Fruit fly (Drosophila melanogaster) whole organism, embryonic: ENCODE measurements around the gene CG13248.

Source experiments
- ATbp ChIP-seq: fragments of 200-800 bp; sonication (Bioruptor generic); optimal IDR thresholded peaks from 2 replicates; lab custom pipeline; 2017; ENCODE audit warnings: missing biosample characterization, mild to moderate bottlenecking, missing genetic modification characterization, missing genetic modification reagents
- Bdp1 ChIP-seq: fragments of 200-800 bp; sonication (Bioruptor generic); optimal IDR thresholded peaks from 3 replicates; lab custom pipeline; 2016; ENCODE audit warnings: missing biosample characterization, missing genetic modification characterization
- CG10462 ChIP-seq: fragments of 200-800 bp; sonication (Bioruptor generic); optimal IDR thresholded peaks from 2 replicates; lab custom pipeline; 2016; ENCODE audit warnings: missing biosample characterization, missing genetic modification characterization
- CG10959 ChIP-seq: fragments of 200-800 bp; sonication (Bioruptor generic); IDR thresholded peaks from 2 replicates; pipeline ENCODE4 v1.3.6; 2022; ENCODE audit warnings: missing biosample characterization, missing genetic modification characterization
- CG13287 ChIP-seq: fragments of 200-800 bp; sonication (Bioruptor generic); IDR thresholded peaks from 2 replicates; pipeline ENCODE4 v1.3.6; 2022; ENCODE audit warnings: missing biosample characterization, missing genetic modification characterization; ENCODE audit not compliant: partially characterized antibody
- CG13424 ChIP-seq: fragments of 200-800 bp; sonication (Bioruptor generic); optimal IDR thresholded peaks from 2 replicates; lab custom pipeline; 2019; ENCODE audit warnings: missing biosample characterization, mild to moderate bottlenecking, missing genetic modification characterization, moderate library complexity
- CG1529 ChIP-seq: fragments of 200-800 bp; sonication (Bioruptor generic); optimal IDR thresholded peaks from 3 replicates; lab custom pipeline; 2018; ENCODE audit warnings: missing biosample characterization, missing genetic modification characterization
- CG1602 ChIP-seq: fragments of 200-800 bp; sonication (Bioruptor generic); optimal IDR thresholded peaks from 3 replicates; lab custom pipeline; 2016; ENCODE audit warnings: missing biosample characterization, missing genetic modification characterization
- CG17186 ChIP-seq: fragments of 200-800 bp; sonication (Bioruptor generic); optimal IDR thresholded peaks from 3 replicates; lab custom pipeline; 2017; ENCODE audit warnings: missing biosample characterization, missing genetic modification reagents, missing genetic modification characterization
- CG18599 ChIP-seq: fragments of 200-800 bp; sonication (Bioruptor generic); optimal IDR thresholded peaks from 3 replicates; lab custom pipeline; 2017; ENCODE audit warnings: missing biosample characterization, missing genetic modification characterization, mild to moderate bottlenecking, moderate library complexity, missing genetic modification reagents
- CG32767 ChIP-seq: fragments of 200-800 bp; sonication (Bioruptor generic); IDR thresholded peaks from 2 replicates; pipeline ENCODE4 v1.3.6; 2022; ENCODE audit warnings: missing biosample characterization, missing genetic modification characterization
- CG4617 ChIP-seq: fragments of 200-800 bp; sonication (Bioruptor generic); optimal IDR thresholded peaks from 3 replicates; lab custom pipeline; 2016; ENCODE audit warnings: missing biosample characterization, missing genetic modification characterization, borderline replicate concordance
- CG6254 ChIP-seq: fragments of 200-800 bp; sonication (Bioruptor generic); optimal IDR thresholded peaks from 3 replicates; lab custom pipeline; 2017; ENCODE audit warnings: mild to moderate bottlenecking, missing biosample characterization, missing genetic modification reagents, missing genetic modification characterization
- CG7357 ChIP-seq: fragments of 200-800 bp; sonication (Bioruptor generic); IDR thresholded peaks from 3 replicates; pipeline ENCODE4 v1.3.6; 2022; ENCODE audit warnings: missing biosample characterization, missing genetic modification characterization
- CG7963 ChIP-seq: fragments of 200-800 bp; sonication (Bioruptor generic); IDR thresholded peaks from 3 replicates; pipeline ENCODE4 v1.3.6; 2022; ENCODE audit warnings: missing biosample characterization, missing genetic modification characterization; ENCODE audit not compliant: partially characterized antibody
- CG8290 ChIP-seq, 3 experiments: fragments of 200-800 bp; sonication (Bioruptor generic); optimal IDR thresholded peaks; 2 replicates each; lab custom pipeline; 2016 to 2019; ENCODE audit warnings: missing biosample characterization in 3 of 3, missing genetic modification characterization in 3 of 3, mild to moderate bottlenecking in 2 of 3, moderate library complexity in 1 of 3
- CG8478 ChIP-seq: fragments of >200 bp; optimal IDR thresholded peaks from 2 replicates; lab custom pipeline; 2018
- CG9609 ChIP-seq: fragments of 200-800 bp; sonication (Bioruptor generic); optimal IDR thresholded peaks from 3 replicates; lab custom pipeline; 2016; ENCODE audit warnings: missing biosample characterization, missing genetic modification characterization
- CHES-1-like ChIP-seq: fragments of 200-800 bp; sonication (Bioruptor generic); optimal IDR thresholded peaks from 2 replicates; lab custom pipeline; 2016; ENCODE audit warnings: missing biosample characterization, missing genetic modification characterization
- Dfd ChIP-seq, 2 experiments: fragments of >200 bp; optimal IDR thresholded peaks; 2 replicates each; lab custom pipeline; 2017; ENCODE audit warnings: missing biosample characterization in 2 of 2, missing genetic modification characterization in 2 of 2
- Dip3 ChIP-seq: fragments of 200-800 bp; sonication (Bioruptor generic); optimal IDR thresholded peaks from 3 replicates; lab custom pipeline; 2016; ENCODE audit warnings: missing biosample characterization, missing genetic modification characterization
- E2f2 ChIP-seq: fragments of 200-800 bp; sonication (Bioruptor generic); IDR thresholded peaks from 2 replicates; pipeline ENCODE4 v1.3.6; 2022; ENCODE audit warnings: missing biosample characterization, missing genetic modification characterization
- HLH4C ChIP-seq: fragments of 200-800 bp; sonication (Bioruptor generic); IDR thresholded peaks from 3 replicates; pipeline ENCODE4 v1.3.6; 2022; ENCODE audit warnings: missing biosample characterization, missing genetic modification characterization; ENCODE audit not compliant: partially characterized antibody
- Hmr ChIP-seq: fragments of 200-800 bp; sonication (Bioruptor generic); optimal IDR thresholded peaks from 3 replicates; lab custom pipeline; 2017; ENCODE audit warnings: mild to moderate bottlenecking, missing biosample characterization, missing genetic modification reagents, missing genetic modification characterization
- Hr3 ChIP-seq: fragments of 200-800 bp; sonication (Bioruptor generic); optimal IDR thresholded peaks from 3 replicates; lab custom pipeline; 2016; ENCODE audit warnings: missing biosample characterization, missing genetic modification characterization
- MBD-R2 ChIP-seq: fragments of 200-800 bp; sonication (Bioruptor generic); IDR thresholded peaks from 2 replicates; pipeline ENCODE4 v1.3.6; 2022; ENCODE audit warnings: missing biosample characterization, missing genetic modification characterization
- MESR4 ChIP-seq: fragments of 200-800 bp; sonication (Bioruptor generic); optimal IDR thresholded peaks from 2 replicates; lab custom pipeline; 2018; ENCODE audit warnings: missing biosample characterization, mild to moderate bottlenecking, missing genetic modification characterization, moderate library complexity
- Max ChIP-seq: fragments of 200-800 bp; sonication (Bioruptor generic); optimal IDR thresholded peaks from 2 replicates; lab custom pipeline; 2016; ENCODE audit warnings: missing biosample characterization, mild to moderate bottlenecking, missing genetic modification characterization
- NC2α ChIP-seq: fragments of 200-800 bp; sonication (Bioruptor generic); optimal IDR thresholded peaks from 2 replicates; lab custom pipeline; 2016; ENCODE audit warnings: missing biosample characterization, missing genetic modification characterization
- Neu2 ChIP-seq: fragments of 200-800 bp; sonication (Bioruptor generic); optimal IDR thresholded peaks from 3 replicates; lab custom pipeline; 2016; ENCODE audit warnings: missing biosample characterization, missing genetic modification characterization, borderline replicate concordance
- Spps ChIP-seq: fragments of 200-800 bp; sonication (Bioruptor generic); optimal IDR thresholded peaks from 2 replicates; lab custom pipeline; 2018; ENCODE audit warnings: missing biosample characterization, mild to moderate bottlenecking, missing genetic modification characterization
- Sry-δ ChIP-seq: fragments of 200-800 bp; sonication (Bioruptor generic); optimal IDR thresholded peaks from 2 replicates; lab custom pipeline; 2016; ENCODE audit warnings: missing biosample characterization, missing genetic modification characterization
- ac ChIP-seq: fragments of 200-800 bp; sonication (Bioruptor generic); optimal IDR thresholded peaks from 3 replicates; lab custom pipeline; 2017; ENCODE audit warnings: missing biosample characterization, mild to moderate bottlenecking, missing genetic modification characterization
- bcd ChIP-seq: fragments of 200-800 bp; sonication (Bioruptor generic); optimal IDR thresholded peaks from 2 replicates; lab custom pipeline; 2017; ENCODE audit warnings: missing biosample characterization, mild to moderate bottlenecking, missing genetic modification characterization
- bowl ChIP-seq: fragments of 200-800 bp; sonication (Bioruptor generic); IDR thresholded peaks from 2 replicates; pipeline ENCODE4 v1.3.6; 2022; ENCODE audit warnings: missing biosample characterization, missing genetic modification characterization
- cato ChIP-seq: fragments of 200-800 bp; sonication (Bioruptor generic); optimal IDR thresholded peaks from 2 replicates; lab custom pipeline; 2016; ENCODE audit warnings: missing biosample characterization, missing genetic modification characterization, borderline replicate concordance
- caup ChIP-seq: fragments of 200-800 bp; sonication (Bioruptor generic); optimal IDR thresholded peaks from 3 replicates; lab custom pipeline; 2017; ENCODE audit warnings: missing biosample characterization, mild to moderate bottlenecking, missing genetic modification characterization, moderate library complexity; ENCODE audit not compliant: severe bottlenecking
- croc ChIP-seq: fragments of 200-800 bp; sonication (Bioruptor generic); conservative IDR thresholded peaks from 3 replicates; pipeline ENCODE4 v1.3.6; 2022; ENCODE audit warnings: missing biosample characterization, missing genetic modification characterization
- gcm2 ChIP-seq: fragments of 200-800 bp; sonication (Bioruptor generic); optimal IDR thresholded peaks from 2 replicates; lab custom pipeline; 2016; ENCODE audit warnings: missing biosample characterization, missing genetic modification characterization
- gsb-n ChIP-seq: fragments of 200-800 bp; sonication (Bioruptor generic); optimal IDR thresholded peaks from 3 replicates; lab custom pipeline; 2018; ENCODE audit warnings: missing biosample characterization, mild to moderate bottlenecking, missing genetic modification characterization
- h ChIP-seq: fragments of >200 bp; optimal IDR thresholded peaks from 2 replicates; lab custom pipeline; 2017
- kah ChIP-seq: fragments of 200-800 bp; sonication (Bioruptor generic); optimal IDR thresholded peaks from 2 replicates; lab custom pipeline; 2018; ENCODE audit warnings: missing biosample characterization, mild to moderate bottlenecking, missing genetic modification characterization
- lab ChIP-seq: fragments of 200-800 bp; sonication (Bioruptor generic); optimal IDR thresholded peaks from 3 replicates; lab custom pipeline; 2017; ENCODE audit warnings: missing biosample characterization, missing genetic modification characterization, mild to moderate bottlenecking, moderate library complexity, missing genetic modification reagents
- lilli ChIP-seq: fragments of 200-800 bp; sonication (Bioruptor generic); optimal IDR thresholded peaks from 3 replicates; lab custom pipeline; 2016; ENCODE audit warnings: missing biosample characterization, missing genetic modification characterization
- mirr ChIP-seq: fragments of 200-800 bp; sonication (Bioruptor generic); optimal IDR thresholded peaks from 3 replicates; lab custom pipeline; 2018; ENCODE audit warnings: missing biosample characterization, mild to moderate bottlenecking, missing genetic modification characterization
- pzg ChIP-seq: fragments of 200-800 bp; sonication (Bioruptor generic); optimal IDR thresholded peaks from 3 replicates; lab custom pipeline; 2018; ENCODE audit warnings: missing biosample characterization, mild to moderate bottlenecking, missing genetic modification characterization, moderate library complexity
- shn ChIP-seq: fragments of 200-800 bp; sonication (Bioruptor generic); optimal IDR thresholded peaks from 3 replicates; lab custom pipeline; 2016; ENCODE audit warnings: missing biosample characterization, missing genetic modification characterization
- sim ChIP-seq: fragments of 200-800 bp; sonication (Bioruptor generic); IDR thresholded peaks from 2 replicates; pipeline ENCODE4 v1.3.6; 2022; ENCODE audit warnings: missing biosample characterization, missing genetic modification characterization
- sqz ChIP-seq: fragments of 200-800 bp; sonication (Bioruptor generic); optimal IDR thresholded peaks from 3 replicates; lab custom pipeline; 2018; ENCODE audit warnings: missing biosample characterization, mild to moderate bottlenecking, missing genetic modification characterization
- unpg ChIP-seq: fragments of 200-800 bp; sonication (Bioruptor generic); optimal IDR thresholded peaks from 3 replicates; lab custom pipeline; 2018; ENCODE audit warnings: missing biosample characterization, mild to moderate bottlenecking, missing genetic modification characterization, moderate library complexity
- wdn ChIP-seq: fragments of 200-800 bp; sonication (Bioruptor generic); IDR thresholded peaks from 2 replicates; pipeline ENCODE4 v1.3.6; 2022; ENCODE audit warnings: missing biosample characterization, missing genetic modification characterization
- z ChIP-seq: fragments of 200-800 bp; sonication (Bioruptor generic); IDR thresholded peaks from 3 replicates; pipeline ENCODE4 v1.3.6; 2022; ENCODE audit warnings: missing biosample characterization, missing genetic modification characterization

Gene CG13248

dm6 chr3L:20427449-20427848 is 17.1 kb upstream of the CG13248 start, which contains the start of gene CG5274 (continued):
- TF ChIP-seq NC2α (GFP tag; lab: Kevin White, UChicago) (no peak), CG13287 (GFP tag; lab: Robert Waterston, UW) (peak; percentile 60; the same call in 1 of the 2 replicates), CG10462 (GFP tag; lab: Kevin White, UChicago) (peak; percentile 40), CG9609 (GFP tag; lab: Kevin White, UChicago) (no peak), CG13424 (tag; lab: Kevin White, UChicago) (no peak), CG17186 (GFP tag; lab: Kevin White, UChicago) (no peak), CG8290 (GFP tag; optimal IDR thresholded peaks at IDR 0.05; lab: Kevin White, UChicago) (no peak), CG8290 (tag; optimal IDR thresholded peaks at IDR 0.05; lab: Kevin White, UChicago) (no peak), gsb-n (no peak), CG1602 (GFP tag; lab: Kevin White, UChicago) (no peak), CG4617 (GFP tag; lab: Kevin White, UChicago) (no peak), CG1529 (GFP tag; lab: Kevin White, UChicago) (no peak), Bdp1 (GFP tag; lab: Kevin White, UChicago) (no peak), Neu2 (GFP tag; lab: Kevin White, UChicago) (no peak), Spps (tag; lab: Kevin White, UChicago) (no peak), caup (GFP tag; lab: Kevin White, UChicago) (no peak), cato (no peak), sim (GFP tag; lab: Robert Waterston, UW) (no peak), wdn (no peak), bowl (no peak), Sry-δ (GFP tag; lab: Kevin White, UChicago) (peak; percentile 79), CG10959 (GFP tag; lab: Robert Waterston, UW) (no peak), Hmr (GFP tag; lab: Kevin White, UChicago) (no peak), CG7963 (GFP tag; lab: Robert Waterston, UW) (no peak), pzg (GFP tag; lab: Kevin White, UChicago) (peak; percentile 51), CG8478 (no peak), unpg (GFP tag; lab: Kevin White, UChicago) (no peak), Dip3 (no peak), ac (no peak), Max (GFP tag; lab: Kevin White, UChicago) (no peak), croc (GFP tag; lab: Robert Waterston, UW) (no peak), E2f2 (GFP tag; lab: Robert Waterston, UW) (peak; percentile 57), z (GFP tag; lab: Robert Waterston, UW) (no peak), CG32767 (GFP tag; lab: Robert Waterston, UW) (no peak), lilli (GFP tag; lab: Kevin White, UChicago) (no peak), CG7357 (GFP tag; lab: Robert Waterston, UW) (no peak), CG18599 (GFP tag; lab: Kevin White, UChicago) (no peak), Hr3 (GFP tag; lab: Kevin White, UChicago) (no peak), h (no peak), sqz (GFP tag; lab: Kevin White, UChicago) (no peak), MBD-R2 (GFP tag; lab: Robert Waterston, UW) (peak; percentile 66), HLH4C (GFP tag; lab: Robert Waterston, UW) (no peak), shn (GFP tag; lab: Kevin White, UChicago) (no peak), bcd (no peak), kah (no peak), CG6254 (GFP tag; lab: Kevin White, UChicago) (no peak), Dfd (GFP tag; optimal IDR thresholded peaks at IDR 0.05; lab: Kevin White, UChicago) (no peak), lab (GFP tag; lab: Kevin White, UChicago) (no peak), mirr (GFP tag; lab: Kevin White, UChicago) (no peak), gcm2 (GFP tag; lab: Kevin White, UChicago) (no peak), MESR4 (peak; percentile 56), ATbp (GFP tag; lab: Kevin White, UChicago) (no peak), CHES-1-like (GFP tag; lab: Kevin White, UChicago) (no peak)
